Fruit fly (Drosophila melanogaster): ENCODE data around the gene Vtld.
A peak's percentile ranks its signal among the peaks of the same experiment; 100 is the strongest.

Gene Vtld

dm6 chr3L:19790929-19791687, 30.9 kb downstream of the Vtld start:
- TF ChIP-seq CG12605 (GFP tag; IDR thresholded peaks at IDR 0.05) (peak; percentile 37; the same call in 1 of the 2 replicates), CG17806 (tag; optimal IDR thresholded peaks at IDR 0.05) (peak; percentile 48), CG8301 (tag; optimal IDR thresholded peaks at IDR 0.05) (peak; percentile 63), CG4496 (GFP tag; IDR thresholded peaks at IDR 0.05) (peak; percentile 38; the same call in 1 of the 3 replicates), Ets98B (GFP tag; IDR thresholded peaks at IDR 0.05) (no peak; the same call in 1 of the 2 replicates), CG32121 (GFP tag; IDR thresholded peaks at IDR 0.05) (peak; percentile 14; the same call in 1 of the 2 replicates), gl (tag; optimal IDR thresholded peaks at IDR 0.05) (no peak), fd96Ca (GFP tag; IDR thresholded peaks at IDR 0.05) (peak; percentile 47; the same call in 2 of the 3 replicates), Snoo (tag; optimal IDR thresholded peaks at IDR 0.05) (peak; percentile 58), CG15710 (tag; optimal IDR thresholded peaks at IDR 0.05) (peak; percentile 61), rn (GFP tag; IDR thresholded peaks at IDR 0.05) (no peak), EcR (GFP tag; optimal IDR thresholded peaks at IDR 0.05) (no peak), CG14655 (GFP tag; optimal IDR thresholded peaks at IDR 0.05) (peak; percentile 74), Pif1B (GFP tag; optimal IDR thresholded peaks at IDR 0.05) (peak; percentile 13), CG34367 (tag; optimal IDR thresholded peaks at IDR 0.05) (peak; percentile 55), D1 (tag; optimal IDR thresholded peaks at IDR 0.05) (no peak), Pif1A (GFP tag; optimal IDR thresholded peaks at IDR 0.05) (peak; percentile 27), CG9948 (tag; optimal IDR thresholded peaks at IDR 0.05) (peak; percentile 54), CG13204 (GFP tag; optimal IDR thresholded peaks at IDR 0.05) (no peak), CG8159 (tag; optimal IDR thresholded peaks at IDR 0.05) (peak; percentile 74), CG10348 (GFP tag; IDR thresholded peaks at IDR 0.05) (no peak)

- TF ChIP-seq fd96Ca (GFP tag; IDR thresholded peaks at IDR 0.05), result 0 out of 3 replicates have a peak, but pooled peaks have one; percentile 5
- TF ChIP-seq CG4496 (GFP tag; IDR thresholded peaks at IDR 0.05), result peak; percentile 52; the same call in 1 of the 3 replicates
- peak; percentile 20 for TF ChIP-seq EcR (GFP tag; optimal IDR thresholded peaks at IDR 0.05)
- TF ChIP-seq CG8159 (tag; optimal IDR thresholded peaks at IDR 0.05), result no peak
- TF ChIP-seq CG13204 (GFP tag; optimal IDR thresholded peaks at IDR 0.05), result peak; percentile 94
- TF ChIP-seq CG12605 (GFP tag; IDR thresholded peaks at IDR 0.05), result no peak; the same call in 1 of the 2 replicates
These were observed 31.5 kb downstream of the Vtld start for dm6 chr3L:19791688-19792073.

DNA sequence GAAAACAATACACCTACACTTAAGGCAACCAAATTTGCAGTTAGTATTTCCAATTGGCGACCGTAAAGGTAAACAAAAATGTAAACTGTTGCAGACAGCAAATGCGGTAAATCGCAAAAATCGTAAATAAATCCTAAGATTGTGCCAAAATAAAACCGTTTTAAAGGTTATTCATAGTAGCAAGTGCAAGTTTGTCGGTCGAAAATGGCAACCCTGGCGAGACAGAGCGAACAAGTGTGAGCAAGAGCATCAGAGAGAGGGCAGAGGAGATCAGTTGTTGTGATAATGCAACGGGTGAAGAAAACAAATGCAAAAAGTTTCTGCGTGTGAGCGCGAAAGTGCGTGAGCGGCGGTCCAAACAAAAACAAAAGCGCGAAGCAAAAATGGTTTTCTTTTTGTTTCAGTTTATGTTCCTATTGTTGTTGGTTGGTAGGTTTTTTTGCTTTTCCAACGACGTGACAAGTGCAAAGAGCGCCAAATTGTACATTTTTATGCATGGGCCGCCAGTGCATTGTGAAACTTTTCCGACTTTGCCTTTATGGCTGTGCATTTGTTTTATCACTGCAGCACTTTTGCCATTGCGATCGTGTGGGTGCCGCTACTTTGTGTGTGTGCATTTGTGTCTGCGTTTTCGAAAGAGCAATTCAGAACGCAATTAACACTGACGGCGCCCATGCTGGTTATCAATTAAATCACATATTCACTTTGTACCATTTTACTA, 32.7 kb downstream of the Vtld start:
- no peak for TF ChIP-seq Pif1A (GFP tag; optimal IDR thresholded peaks at IDR 0.05)
- no peak for TF ChIP-seq CG17806 (tag; optimal IDR thresholded peaks at IDR 0.05)
- peak; percentile 85 for TF ChIP-seq CG12605 (GFP tag; IDR thresholded peaks at IDR 0.05)
- TF ChIP-seq CG10348 (GFP tag; IDR thresholded peaks at IDR 0.05), result no peak
- TF ChIP-seq EcR (GFP tag; optimal IDR thresholded peaks at IDR 0.05), result no peak
- TF ChIP-seq CG8301 (tag; optimal IDR thresholded peaks at IDR 0.05), result peak; percentile 58
- TF ChIP-seq Pif1B (GFP tag; optimal IDR thresholded peaks at IDR 0.05), result no peak
- TF ChIP-seq fd96Ca (GFP tag; IDR thresholded peaks at IDR 0.05), result peak; percentile 81
- TF ChIP-seq rn (GFP tag; IDR thresholded peaks at IDR 0.05), result peak; percentile 52; the same call in 1 of the 2 replicates
- TF ChIP-seq Snoo (tag; optimal IDR thresholded peaks at IDR 0.05), result no peak
- peak; percentile 71 for TF ChIP-seq CG14655 (GFP tag; optimal IDR thresholded peaks at IDR 0.05)
- no peak for TF ChIP-seq CG34367 (tag; optimal IDR thresholded peaks at IDR 0.05)
- TF ChIP-seq gl (tag; optimal IDR thresholded peaks at IDR 0.05), result peak; percentile 64
- peak; percentile 82 for TF ChIP-seq CG13204 (GFP tag; optimal IDR thresholded peaks at IDR 0.05)
- TF ChIP-seq CG15710 (tag; optimal IDR thresholded peaks at IDR 0.05), result peak; percentile 27
- peak; percentile 74 for TF ChIP-seq Ets98B (GFP tag; IDR thresholded peaks at IDR 0.05)
- TF ChIP-seq D1 (tag; optimal IDR thresholded peaks at IDR 0.05), result no peak
- no peak for TF ChIP-seq CG9948 (tag; optimal IDR thresholded peaks at IDR 0.05)
- peak; percentile 41; the same call in 1 of the 2 replicates for TF ChIP-seq CG32121 (GFP tag; IDR thresholded peaks at IDR 0.05)
- TF ChIP-seq CG4496 (GFP tag; IDR thresholded peaks at IDR 0.05), result peak; percentile 78
- TF ChIP-seq CG8159 (tag; optimal IDR thresholded peaks at IDR 0.05), result peak; percentile 35

DNA sequence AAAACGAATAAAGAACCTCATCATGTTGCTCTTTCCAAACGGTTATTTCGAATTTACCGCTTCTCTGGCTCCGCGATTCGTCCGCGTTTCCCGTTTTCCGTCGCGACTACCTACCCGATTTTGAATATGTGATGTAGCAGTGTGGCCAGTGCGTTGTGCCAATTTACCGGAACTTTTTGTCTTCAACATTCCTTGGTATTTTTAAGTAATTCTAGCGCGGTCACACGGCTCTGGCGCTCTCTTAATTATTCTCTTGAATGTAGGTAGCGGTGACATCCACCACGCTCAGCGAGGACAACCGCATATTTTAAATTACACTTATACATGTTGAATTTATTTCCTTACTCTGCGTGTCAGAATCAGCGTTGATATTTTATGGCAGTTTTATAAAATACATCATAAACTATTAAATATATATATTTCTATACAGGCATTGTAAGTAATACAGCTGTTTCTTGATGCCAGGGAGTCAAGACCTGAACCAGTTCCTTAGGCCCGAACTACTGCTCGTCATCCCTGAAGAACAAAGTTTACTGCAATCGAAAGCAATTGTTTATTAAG, 33.3 kb downstream of the Vtld start, which contains the start of the genes CG42637, Gyc76C and SREBP:
Gene CG42637 (minus strand): TSS at position 132 of the 561 bp plus-strand sequence.
Gene Gyc76C (minus strand): TSS at position 132 of the 561 bp plus-strand sequence.
Gene SREBP (plus strand): TSS at position 498 of the 561 bp plus-strand sequence.
- no peak for TF ChIP-seq CG34367 (tag; optimal IDR thresholded peaks at IDR 0.05)
- TF ChIP-seq CG13204 (GFP tag; optimal IDR thresholded peaks at IDR 0.05), result no peak
- no peak for TF ChIP-seq CG8301 (tag; optimal IDR thresholded peaks at IDR 0.05)
- TF ChIP-seq CG32121 (GFP tag; IDR thresholded peaks at IDR 0.05), result no peak
- TF ChIP-seq CG15710 (tag; optimal IDR thresholded peaks at IDR 0.05), result no peak
- TF ChIP-seq CG17806 (tag; optimal IDR thresholded peaks at IDR 0.05), result no peak
- no peak for TF ChIP-seq CG4496 (GFP tag; IDR thresholded peaks at IDR 0.05)
- no peak for TF ChIP-seq gl (tag; optimal IDR thresholded peaks at IDR 0.05)
- TF ChIP-seq D1 (tag; optimal IDR thresholded peaks at IDR 0.05), result no peak
- no peak for TF ChIP-seq CG10348 (GFP tag; IDR thresholded peaks at IDR 0.05)
- no peak for TF ChIP-seq fd96Ca (GFP tag; IDR thresholded peaks at IDR 0.05)
- TF ChIP-seq Ets98B (GFP tag; IDR thresholded peaks at IDR 0.05), result no peak
- no peak for TF ChIP-seq Pif1A (GFP tag; optimal IDR thresholded peaks at IDR 0.05)
